Worm (Caenorhabditis elegans): Measurements from ENCODE around the gene F58E6.6.

Gene F58E6.6

ce11 chrV:9796562-9796961 lies 43.7 kb upstream of the F58E6.6 start, which contains the start of gene F46B6.9:
F46B6.9 (plus strand) TSS chrV:9796862.
- no peak for TF ChIP-seq pax-1 (tag; optimal IDR thresholded peaks at IDR 0.05)
- no peak for TF ChIP-seq unc-55 (GFP tag; optimal IDR thresholded peaks at IDR 0.05)
- TF ChIP-seq elt-4 (tag; optimal IDR thresholded peaks at IDR 0.05): no peak
- no peak for TF ChIP-seq ama-1 (optimal IDR thresholded peaks at IDR 0.05)
- TF ChIP-seq ttx-3 (tag; optimal IDR thresholded peaks at IDR 0.05): no peak
- no peak for TF ChIP-seq ref-2 (tag; optimal IDR thresholded peaks at IDR 0.05)
- TF ChIP-seq hlh-8 (tag; optimal IDR thresholded peaks at IDR 0.05): no peak

- TF ChIP-seq unc-42 (tag; optimal IDR thresholded peaks at IDR 0.05) (peak; percentile 37), elt-2 (tag; optimal IDR thresholded peaks at IDR 0.05) (no peak), ceh-6 (GFP tag; optimal IDR thresholded peaks at IDR 0.05) (no peak)
These were observed 43.2 kb upstream of the F58E6.6 start for ce11 chrV:9796002-9796401.

- TF ChIP-seq ceh-2 (tag; optimal IDR thresholded peaks at IDR 0.05) (no peak), ama-1 (optimal IDR thresholded peaks at IDR 0.05) (no peak), unc-55 (GFP tag; optimal IDR thresholded peaks at IDR 0.05) (no peak), che-1 (tag; optimal IDR thresholded peaks at IDR 0.05) (no peak), pat-9 (tag; optimal IDR thresholded peaks at IDR 0.05) (no peak), Y22D7AL.16 (tag; optimal IDR thresholded peaks at IDR 0.05) (no peak), pha-4 (tag; optimal IDR thresholded peaks at IDR 0.05) (no peak), pag-3 (tag; optimal IDR thresholded peaks at IDR 0.05; ENCODE audit: borderline replicate concordance) (no peak), ahr-1 (tag; optimal IDR thresholded peaks at IDR 0.05) (no peak), ceh-34 (tag; optimal IDR thresholded peaks at IDR 0.05) (no peak), zip-5 (tag; optimal IDR thresholded peaks at IDR 0.05) (no peak), unc-3 (GFP tag; conservative IDR thresholded peaks at IDR 0.05) (no peak), unc-3 (tag; optimal IDR thresholded peaks at IDR 0.05) (no peak), ceh-14 (tag; optimal IDR thresholded peaks at IDR 0.05) (no peak)
These were observed 42.2 kb upstream of the F58E6.6 start for ce11 chrV:9794997-9795396.

- TF ChIP-seq nhr-11 (tag; optimal IDR thresholded peaks at IDR 0.05): no peak
- TF ChIP-seq che-1 (tag; optimal IDR thresholded peaks at IDR 0.05): no peak
- no peak for TF ChIP-seq zip-5 (tag; optimal IDR thresholded peaks at IDR 0.05)
- TF ChIP-seq unc-3 (GFP tag; conservative IDR thresholded peaks at IDR 0.05): no peak
- TF ChIP-seq unc-3 (tag; optimal IDR thresholded peaks at IDR 0.05): no peak
- TF ChIP-seq ceh-6 (GFP tag; optimal IDR thresholded peaks at IDR 0.05): no peak
- no peak for TF ChIP-seq ahr-1 (tag; optimal IDR thresholded peaks at IDR 0.05)
- no peak for TF ChIP-seq ets-4 (tag; optimal IDR thresholded peaks at IDR 0.05)
- TF ChIP-seq ceh-9 (tag; optimal IDR thresholded peaks at IDR 0.05): no peak
- TF ChIP-seq unc-86 (tag; optimal IDR thresholded peaks at IDR 0.05): no peak
- no peak for TF ChIP-seq fax-1 (tag; optimal IDR thresholded peaks at IDR 0.05)
- TF ChIP-seq mec-3 (tag; optimal IDR thresholded peaks at IDR 0.05; ENCODE audit: borderline replicate concordance): no peak
- TF ChIP-seq hlh-8 (tag; optimal IDR thresholded peaks at IDR 0.05): no peak
- no peak for TF ChIP-seq dmd-4 (tag; optimal IDR thresholded peaks at IDR 0.05; ENCODE audit: borderline replicate concordance)
- TF ChIP-seq sox-2 (GFP tag; IDR thresholded peaks at IDR 0.05): no peak
- no peak for TF ChIP-seq eyg-1 (tag; optimal IDR thresholded peaks at IDR 0.05)
- TF ChIP-seq hlh-13 (GFP tag; optimal IDR thresholded peaks at IDR 0.05): no peak
- no peak for TF ChIP-seq pros-1 (tag; optimal IDR thresholded peaks at IDR 0.05)
- TF ChIP-seq elt-4 (tag; optimal IDR thresholded peaks at IDR 0.05): no peak
These were observed 38.5 kb upstream of the F58E6.6 start, which contains the start of gene lipl-2 for ce11 chrV:9791332-9791731. lipl-2 (plus strand) TSS chrV:9791567.

ce11 chrV:9789657-9790261 lies 36.9 kb upstream of the F58E6.6 start, which contains the start of gene ztf-7:
ztf-7 (minus strand) TSS chrV:9789707.
- peak; percentile 35 for TF ChIP-seq ets-4 (tag; optimal IDR thresholded peaks at IDR 0.05)
- TF ChIP-seq hlh-8 (tag; optimal IDR thresholded peaks at IDR 0.05): no peak
- no peak for TF ChIP-seq gmeb-2 (tag; optimal IDR thresholded peaks at IDR 0.05)
- TF ChIP-seq rnt-1 (tag; optimal IDR thresholded peaks at IDR 0.05): peak; percentile 65
- peak; percentile 89 for TF ChIP-seq ceh-18 (tag; optimal IDR thresholded peaks at IDR 0.05)
- no peak for TF ChIP-seq lin-11 (tag; optimal IDR thresholded peaks at IDR 0.05)
- TF ChIP-seq zip-5 (tag; optimal IDR thresholded peaks at IDR 0.05): no peak
- peak; percentile 74 for TF ChIP-seq unc-55 (GFP tag; optimal IDR thresholded peaks at IDR 0.05)
- peak; percentile 4 for TF ChIP-seq ceh-34 (tag; optimal IDR thresholded peaks at IDR 0.05)
- no peak for TF ChIP-seq ceh-19 (GFP tag; optimal IDR thresholded peaks at IDR 0.05)
- peak; percentile 80 for TF ChIP-seq nfya-1 (tag; optimal IDR thresholded peaks at IDR 0.05)
- peak; percentile 42 for TF ChIP-seq ceh-30 (tag; optimal IDR thresholded peaks at IDR 0.05)
- TF ChIP-seq ceh-31 (tag; optimal IDR thresholded peaks at IDR 0.05): peak; percentile 80
- TF ChIP-seq tbx-2 (tag; optimal IDR thresholded peaks at IDR 0.05): peak; percentile 68
- peak; percentile 99 for TF ChIP-seq hlh-30 (tag; optimal IDR thresholded peaks at IDR 0.05; ENCODE audit: insufficient read depth)

Data from whole organism, late embryonic.